Fruit fly (Drosophila melanogaster) whole organism, embryonic: ENCODE measurements around the gene Obp99c.

Experiments
- Atf3 ChIP-seq: fragments of 200-800 bp; sonication (Bioruptor generic); optimal IDR thresholded peaks from 3 replicates; lab custom pipeline; 2016; ENCODE audit warnings: missing biosample characterization, missing genetic modification characterization
- CG10321 ChIP-seq: fragments of 200-800 bp; sonication (Bioruptor generic); IDR thresholded peaks from 2 replicates; pipeline ENCODE4 v1.3.6; 2022; ENCODE audit warnings: missing biosample characterization, missing genetic modification characterization
- CG11093 ChIP-seq: fragments of 200-800 bp; sonication (Bioruptor generic); IDR thresholded peaks from 3 replicates; pipeline ENCODE4 v1.3.6; 2022; ENCODE audit warnings: missing biosample characterization, missing genetic modification characterization
- CG11247 ChIP-seq: fragments of 200-800 bp; sonication (Bioruptor generic); IDR thresholded peaks from 2 replicates; pipeline ENCODE4 v1.3.6; 2022; ENCODE audit warnings: missing biosample characterization, missing genetic modification characterization
- CG11398 ChIP-seq: fragments of 200-800 bp; sonication (Bioruptor generic); optimal IDR thresholded peaks from 2 replicates; lab custom pipeline; 2016; ENCODE audit warnings: missing biosample characterization, missing genetic modification characterization
- CG13624 ChIP-seq: fragments of 200-800 bp; sonication (Bioruptor generic); optimal IDR thresholded peaks from 2 replicates; lab custom pipeline; 2016; ENCODE audit warnings: missing biosample characterization, missing genetic modification characterization
- CG14965 ChIP-seq: fragments of 200-800 bp; sonication (Bioruptor generic); optimal IDR thresholded peaks from 2 replicates; lab custom pipeline; 2016; ENCODE audit warnings: missing biosample characterization, missing genetic modification characterization, borderline replicate concordance
- CG1603 ChIP-seq: fragments of 200-800 bp; sonication (Bioruptor generic); optimal IDR thresholded peaks from 2 replicates; lab custom pipeline; 2019; ENCODE audit warnings: missing biosample characterization, mild to moderate bottlenecking, missing genetic modification characterization, moderate library complexity
- CG31224 ChIP-seq: fragments of 200-800 bp; sonication (Bioruptor generic); IDR thresholded peaks from 2 replicates; pipeline ENCODE4 v1.3.6; 2022; ENCODE audit warnings: missing biosample characterization, missing genetic modification characterization
- CG6254 ChIP-seq: fragments of 200-800 bp; sonication (Bioruptor generic); optimal IDR thresholded peaks from 3 replicates; lab custom pipeline; 2017; ENCODE audit warnings: mild to moderate bottlenecking, missing biosample characterization, missing genetic modification reagents, missing genetic modification characterization
- CG7372 ChIP-seq: fragments of 200-800 bp; sonication (Bioruptor generic); IDR thresholded peaks from 2 replicates; pipeline ENCODE4 v1.3.6; 2022; ENCODE audit warnings: missing biosample characterization, missing genetic modification characterization
- CG7745 ChIP-seq: fragments of 200-800 bp; sonication (Bioruptor generic); optimal IDR thresholded peaks from 2 replicates; lab custom pipeline; 2018; ENCODE audit warnings: missing biosample characterization, mild to moderate bottlenecking, missing genetic modification characterization, moderate library complexity
- CG7786 ChIP-seq: fragments of 200-800 bp; sonication (Bioruptor generic); optimal IDR thresholded peaks from 2 replicates; lab custom pipeline; 2016; ENCODE audit warnings: missing biosample characterization, missing genetic modification characterization
- CG7928 ChIP-seq: fragments of 200-800 bp; sonication (Bioruptor generic); optimal IDR thresholded peaks from 2 replicates; lab custom pipeline; 2017; ENCODE audit warnings: missing biosample characterization, mild to moderate bottlenecking, missing genetic modification characterization
- CG7963 ChIP-seq: fragments of 200-800 bp; sonication (Bioruptor generic); IDR thresholded peaks from 3 replicates; pipeline ENCODE4 v1.3.6; 2022; ENCODE audit warnings: missing biosample characterization, missing genetic modification characterization; ENCODE audit not compliant: partially characterized antibody
- CG8924 ChIP-seq: fragments of 200-800 bp; optimal IDR thresholded peaks from 3 replicates; lab custom pipeline; 2019; ENCODE audit warnings: missing biosample characterization, mild to moderate bottlenecking, missing genetic modification characterization, moderate library complexity
- Doc3 ChIP-seq: fragments of 200-800 bp; sonication (Bioruptor generic); IDR thresholded peaks from 3 replicates; pipeline ENCODE4 v1.3.6; 2022; ENCODE audit warnings: missing biosample characterization, missing genetic modification characterization; ENCODE audit not compliant: partially characterized antibody
- E2f1 ChIP-seq: fragments of 200-800 bp; sonication (Bioruptor generic); IDR thresholded peaks from 2 replicates; pipeline ENCODE4 v1.3.6; 2022; ENCODE audit warnings: missing biosample characterization, missing genetic modification characterization
- Fer1 ChIP-seq: fragments of 200-800 bp; sonication (Bioruptor generic); optimal IDR thresholded peaks from 2 replicates; lab custom pipeline; 2017; ENCODE audit warnings: missing biosample characterization, mild to moderate bottlenecking, missing genetic modification characterization
- Jarid2 ChIP-seq: fragments of 200-800 bp; sonication (Bioruptor generic); optimal IDR thresholded peaks from 3 replicates; lab custom pipeline; 2017; ENCODE audit warnings: mild to moderate bottlenecking, missing biosample characterization, missing genetic modification reagents, missing genetic modification characterization
- Lpt ChIP-seq: fragments of >200 bp; optimal IDR thresholded peaks from 2 replicates; lab custom pipeline; 2018; ENCODE audit warnings: missing biosample characterization, missing genetic modification characterization
- Mes4 ChIP-seq: fragments of 200-800 bp; sonication (Bioruptor generic); optimal IDR thresholded peaks from 2 replicates; lab custom pipeline; 2016; ENCODE audit warnings: missing biosample characterization, missing genetic modification characterization
- Nf-YB ChIP-seq: fragments of 200-800 bp; sonication (Bioruptor generic); optimal IDR thresholded peaks from 3 replicates; lab custom pipeline; 2019; ENCODE audit warnings: missing biosample characterization, mild to moderate bottlenecking, missing genetic modification characterization, moderate library complexity
- Poxn ChIP-seq: fragments of 200-800 bp; sonication (Bioruptor generic); IDR thresholded peaks from 2 replicates; pipeline ENCODE4 v1.3.6; 2022; ENCODE audit warnings: missing biosample characterization, missing genetic modification characterization
- Scr ChIP-seq: fragments of 200-800 bp; sonication (Bioruptor generic); IDR thresholded peaks from 2 replicates; pipeline ENCODE4 v1.3.6; 2022; ENCODE audit warnings: missing biosample characterization, missing genetic modification characterization; ENCODE audit not compliant: partially characterized antibody
- YL-1 ChIP-seq: fragments of 200-800 bp; sonication (Bioruptor generic); optimal IDR thresholded peaks from 3 replicates; lab custom pipeline; 2017; ENCODE audit warnings: missing biosample characterization, mild to moderate bottlenecking, missing genetic modification characterization
- ab ChIP-seq: fragments of 200-800 bp; sonication (Bioruptor generic); optimal IDR thresholded peaks from 2 replicates; lab custom pipeline; 2016; ENCODE audit warnings: missing biosample characterization, missing genetic modification characterization
- al ChIP-seq: fragments of 200-800 bp; sonication (Bioruptor generic); IDR thresholded peaks from 2 replicates; pipeline ENCODE4 v1.3.6; 2022; ENCODE audit warnings: missing biosample characterization, missing genetic modification characterization
- bcd ChIP-seq: fragments of 200-800 bp; sonication (Bioruptor generic); optimal IDR thresholded peaks from 2 replicates; lab custom pipeline; 2017; ENCODE audit warnings: missing biosample characterization, mild to moderate bottlenecking, missing genetic modification characterization
- dmrt11E ChIP-seq: fragments of 200-800 bp; sonication (Bioruptor generic); optimal IDR thresholded peaks from 3 replicates; lab custom pipeline; 2018; ENCODE audit warnings: missing biosample characterization, mild to moderate bottlenecking, missing genetic modification characterization, moderate library complexity
- emc ChIP-seq: fragments of 200-800 bp; sonication (Bioruptor generic); optimal IDR thresholded peaks from 2 replicates; lab custom pipeline; 2016; ENCODE audit warnings: missing biosample characterization, missing genetic modification characterization
- esg ChIP-seq: fragments of 200-800 bp; sonication (Bioruptor generic); conservative IDR thresholded peaks from 2 replicates; pipeline ENCODE4 v1.3.6; 2022; ENCODE audit warnings: missing biosample characterization, missing genetic modification characterization
- fru ChIP-seq: fragments of >200 bp; optimal IDR thresholded peaks from 2 replicates; lab custom pipeline; 2017
- ftz-f1 ChIP-seq: fragments of 200-800 bp; sonication (Bioruptor generic); optimal IDR thresholded peaks from 2 replicates; lab custom pipeline; 2016; ENCODE audit warnings: missing biosample characterization, missing genetic modification characterization
- gcm2 ChIP-seq: fragments of 200-800 bp; sonication (Bioruptor generic); optimal IDR thresholded peaks from 2 replicates; lab custom pipeline; 2016; ENCODE audit warnings: missing biosample characterization, missing genetic modification characterization
- gfzf ChIP-seq: fragments of 200-800 bp; sonication (Bioruptor generic); optimal IDR thresholded peaks from 2 replicates; lab custom pipeline; 2016; ENCODE audit warnings: missing biosample characterization, mild to moderate bottlenecking, missing genetic modification characterization, moderate library complexity
- gsb-n ChIP-seq: fragments of 200-800 bp; sonication (Bioruptor generic); optimal IDR thresholded peaks from 3 replicates; lab custom pipeline; 2018; ENCODE audit warnings: missing biosample characterization, mild to moderate bottlenecking, missing genetic modification characterization
- lilli ChIP-seq: fragments of 200-800 bp; sonication (Bioruptor generic); optimal IDR thresholded peaks from 3 replicates; lab custom pipeline; 2016; ENCODE audit warnings: missing biosample characterization, missing genetic modification characterization
- luna ChIP-seq: fragments of 200-800 bp; sonication (Bioruptor generic); optimal IDR thresholded peaks from 2 replicates; lab custom pipeline; 2016; ENCODE audit warnings: missing biosample characterization, missing genetic modification characterization
- odd ChIP-seq: fragments of 200-800 bp; sonication (Bioruptor generic); optimal IDR thresholded peaks from 2 replicates; lab custom pipeline; 2017; ENCODE audit warnings: missing biosample characterization, mild to moderate bottlenecking, missing genetic modification characterization
- pho ChIP-seq: fragments of 200-800 bp; sonication (Bioruptor generic); optimal IDR thresholded peaks from 2 replicates; lab custom pipeline; 2016; ENCODE audit warnings: missing biosample characterization, missing genetic modification characterization
- pnt ChIP-seq: fragments of 200-800 bp; sonication (Bioruptor generic); optimal IDR thresholded peaks from 3 replicates; lab custom pipeline; 2016; ENCODE audit warnings: missing biosample characterization, missing genetic modification characterization
- ranshi ChIP-seq: fragments of 200-800 bp; sonication (Bioruptor generic); IDR thresholded peaks from 2 replicates; pipeline ENCODE4 v1.3.6; 2022; ENCODE audit warnings: missing biosample characterization, missing genetic modification characterization
- row ChIP-seq: fragments of 200-800 bp; sonication (Bioruptor generic); IDR thresholded peaks from 3 replicates; pipeline ENCODE4 v1.3.6; 2022; ENCODE audit warnings: missing biosample characterization, missing genetic modification characterization
- salm ChIP-seq: fragments of 200-800 bp; sonication (Bioruptor generic); optimal IDR thresholded peaks from 2 replicates; lab custom pipeline; 2018; ENCODE audit warnings: missing biosample characterization, mild to moderate bottlenecking, missing genetic modification characterization
- slp2 ChIP-seq: fragments of 200-800 bp; sonication (Bioruptor generic); optimal IDR thresholded peaks from 2 replicates; lab custom pipeline; 2016; ENCODE audit warnings: missing biosample characterization, missing genetic modification characterization
- tio ChIP-seq: fragments of 200-800 bp; sonication (Bioruptor generic); optimal IDR thresholded peaks from 2 replicates; lab custom pipeline; 2017; ENCODE audit warnings: missing biosample characterization, missing genetic modification characterization, inconsistent platforms
- trh ChIP-seq: fragments of 200-800 bp; sonication (Bioruptor generic); optimal IDR thresholded peaks from 2 replicates; lab custom pipeline; 2016; ENCODE audit warnings: missing biosample characterization, missing genetic modification characterization
- twi ChIP-seq: fragments of 200-800 bp; optimal IDR thresholded peaks from 2 replicates; lab custom pipeline; 2019; ENCODE audit warnings: missing biosample characterization, mild to moderate bottlenecking, missing genetic modification characterization, moderate library complexity
- tx ChIP-seq: fragments of 200-800 bp; sonication (Bioruptor generic); optimal IDR thresholded peaks from 2 replicates; lab custom pipeline; 2016; ENCODE audit warnings: missing biosample characterization, missing genetic modification characterization
- unc-4 ChIP-seq: fragments of 200-800 bp; sonication (Bioruptor generic); IDR thresholded peaks from 2 replicates; pipeline ENCODE4 v1.3.6; 2022; ENCODE audit warnings: missing biosample characterization, missing genetic modification characterization; ENCODE audit not compliant: partially characterized antibody
- z ChIP-seq: fragments of 200-800 bp; sonication (Bioruptor generic); IDR thresholded peaks from 3 replicates; pipeline ENCODE4 v1.3.6; 2022; ENCODE audit warnings: missing biosample characterization, missing genetic modification characterization
- zf30C ChIP-seq: fragments of 200-800 bp; sonication (Bioruptor generic); optimal IDR thresholded peaks from 3 replicates; lab custom pipeline; 2018; ENCODE audit warnings: missing biosample characterization, mild to moderate bottlenecking, missing genetic modification characterization

Gene Obp99c

DNA sequence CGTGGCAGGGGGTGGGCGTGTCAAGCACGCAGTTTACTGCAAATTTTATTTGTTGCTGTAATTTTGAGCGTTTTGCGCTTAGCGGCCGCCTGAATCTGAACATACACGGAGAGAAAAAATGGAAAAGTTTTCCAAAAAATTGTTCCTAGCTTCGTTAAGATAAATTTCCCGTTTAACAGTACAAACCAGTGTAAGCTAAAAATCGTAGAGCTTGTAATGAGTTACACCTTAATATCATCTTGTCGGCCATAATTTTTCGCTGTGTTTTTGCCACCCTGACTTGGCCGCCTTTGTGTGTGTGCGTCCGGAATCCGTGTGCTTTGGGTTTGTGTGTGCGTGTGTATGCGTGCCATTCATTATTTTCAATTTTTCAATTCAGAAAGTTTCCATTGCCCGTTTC lies 37.6 kb downstream of the Obp99c start (continued):
- TF ChIP-seq slp2 (no peak), YL-1 (GFP tag; lab: Kevin White, UChicago) (no peak), bcd (peak; percentile 42), CG8924 (peak; percentile 19), CG7372 (GFP tag; lab: Robert Waterston, UW) (no peak), E2f1 (GFP tag; lab: Robert Waterston, UW) (peak; percentile 29; the same call in 1 of the 2 replicates), tx (GFP tag; lab: Kevin White, UChicago) (no peak), twi (tag; lab: Kevin White, UChicago) (no peak), unc-4 (GFP tag; lab: Robert Waterston, UW) (no peak), CG31224 (GFP tag; lab: Robert Waterston, UW) (no peak), pnt (GFP tag; lab: Kevin White, UChicago) (peak; percentile 1), CG1603 (tag; lab: Kevin White, UChicago) (peak; percentile 39), trh (no peak), fru (lab: Kevin White, UChicago) (no peak), row (GFP tag; lab: Robert Waterston, UW) (peak; percentile 74), zf30C (GFP tag; lab: Kevin White, UChicago) (peak; percentile 9), gcm2 (GFP tag; lab: Kevin White, UChicago) (no peak), lilli (GFP tag; lab: Kevin White, UChicago) (peak; percentile 24), dmrt11E (tag; lab: Kevin White, UChicago) (no peak), ftz-f1 (GFP tag; lab: Kevin White, UChicago) (no peak), Jarid2 (GFP tag; lab: Kevin White, UChicago) (no peak), Scr (GFP tag; lab: Robert Waterston, UW) (no peak), tio (GFP tag; lab: Kevin White, UChicago) (peak; percentile 4), CG14965 (GFP tag; lab: Kevin White, UChicago) (no peak), Fer1 (GFP tag; lab: Kevin White, UChicago) (peak; percentile 74), CG7963 (no peak), CG11398 (GFP tag; lab: Kevin White, UChicago) (no peak), esg (GFP tag; lab: Robert Waterston, UW) (no peak; the same call in 1 of the 2 replicates), Lpt (GFP tag; lab: Kevin White, UChicago) (no peak), CG7786 (GFP tag; lab: Kevin White, UChicago) (no peak), CG13624 (GFP tag; lab: Kevin White, UChicago) (peak; percentile 15), Atf3 (GFP tag; lab: Kevin White, UChicago) (no peak), odd (GFP tag; lab: Kevin White, UChicago) (peak; percentile 17), Poxn (no peak), ranshi (0 out of 2 replicates have a peak, but pooled peaks have one; percentile 33), CG7745 (tag; lab: Kevin White, UChicago) (no peak), salm (tag; lab: Kevin White, UChicago) (no peak), Nf-YB (no peak), gfzf (no peak), al (GFP tag; lab: Robert Waterston, UW) (no peak), z (GFP tag; lab: Robert Waterston, UW) (no peak), Doc3 (GFP tag; lab: Robert Waterston, UW) (no peak), luna (no peak), pho (GFP tag; lab: Kevin White, UChicago) (no peak), Mes4 (GFP tag; lab: Kevin White, UChicago) (no peak), CG6254 (GFP tag; lab: Kevin White, UChicago) (no peak), emc (no peak), gsb-n (tag; lab: Kevin White, UChicago) (no peak), CG11093 (GFP tag; lab: Robert Waterston, UW) (no peak), CG10321 (GFP tag; lab: Robert Waterston, UW) (no peak), ab (no peak), CG7928 (GFP tag; lab: Kevin White, UChicago) (no peak), CG11247 (GFP tag; lab: Robert Waterston, UW) (no peak)
